Fruit fly (Drosophila melanogaster) whole organism, embryonic: ENCODE data around the gene CG3032.

Source experiments
- Asciz ChIP-seq: fragments of 200-800 bp; sonication (Bioruptor generic); optimal IDR thresholded peaks from 2 replicates; lab custom pipeline; 2017; ENCODE audit warnings: missing biosample characterization, mild to moderate bottlenecking, missing genetic modification characterization, missing genetic modification reagents
- CG11695 ChIP-seq: fragments of 200-800 bp; sonication (Bioruptor generic); IDR thresholded peaks from 3 replicates; pipeline ENCODE4 v1.3.6; 2022; ENCODE audit warnings: missing biosample characterization, missing genetic modification characterization
- CG12155 ChIP-seq: fragments of 200-800 bp; sonication (Bioruptor generic); optimal IDR thresholded peaks from 3 replicates; lab custom pipeline; 2016; ENCODE audit warnings: missing biosample characterization, missing genetic modification characterization
- CG14965 ChIP-seq: fragments of 200-800 bp; sonication (Bioruptor generic); optimal IDR thresholded peaks from 2 replicates; lab custom pipeline; 2016; ENCODE audit warnings: missing biosample characterization, missing genetic modification characterization, borderline replicate concordance
- CG17568 ChIP-seq: fragments of 200-800 bp; sonication (Bioruptor generic); optimal IDR thresholded peaks from 2 replicates; lab custom pipeline; 2018; ENCODE audit warnings: missing biosample characterization, mild to moderate bottlenecking, missing genetic modification characterization, moderate library complexity
- CG31224 ChIP-seq: fragments of 200-800 bp; sonication (Bioruptor generic); IDR thresholded peaks from 2 replicates; pipeline ENCODE4 v1.3.6; 2022; ENCODE audit warnings: missing biosample characterization, missing genetic modification characterization
- CG31388 ChIP-seq: fragments of 200-800 bp; sonication (Bioruptor generic); optimal IDR thresholded peaks from 2 replicates; lab custom pipeline; 2016; ENCODE audit warnings: missing biosample characterization, missing genetic modification characterization
- CG3163 ChIP-seq: fragments of 200-800 bp; sonication (Bioruptor generic); optimal IDR thresholded peaks from 3 replicates; lab custom pipeline; 2016; ENCODE audit warnings: missing biosample characterization, missing genetic modification characterization
- CG42726 ChIP-seq: fragments of 200-800 bp; sonication (Bioruptor generic); IDR thresholded peaks from 2 replicates; pipeline ENCODE4 v1.3.6; 2022; ENCODE audit warnings: missing biosample characterization, missing genetic modification characterization; ENCODE audit not compliant: partially characterized antibody
- CG4707 ChIP-seq: fragments of 200-800 bp; sonication (Bioruptor generic); optimal IDR thresholded peaks from 2 replicates; lab custom pipeline; 2018; ENCODE audit warnings: missing biosample characterization, mild to moderate bottlenecking, missing genetic modification characterization, moderate library complexity
- CG4730 ChIP-seq: fragments of 200-800 bp; sonication (Bioruptor generic); IDR thresholded peaks from 2 replicates; pipeline ENCODE4 v1.3.6; 2022; ENCODE audit warnings: missing biosample characterization, missing genetic modification characterization
- CG4854 ChIP-seq: fragments of 200-800 bp; sonication (Bioruptor generic); optimal IDR thresholded peaks from 2 replicates; lab custom pipeline; 2016; ENCODE audit warnings: missing biosample characterization, missing genetic modification characterization, inconsistent platforms
- CG7372 ChIP-seq: fragments of 200-800 bp; sonication (Bioruptor generic); IDR thresholded peaks from 2 replicates; pipeline ENCODE4 v1.3.6; 2022; ENCODE audit warnings: missing biosample characterization, missing genetic modification characterization
- CG8281 ChIP-seq: fragments of 200-800 bp; sonication (Bioruptor generic); optimal IDR thresholded peaks from 2 replicates; lab custom pipeline; 2018; ENCODE audit warnings: missing biosample characterization, mild to moderate bottlenecking, missing genetic modification characterization, moderate library complexity
- Chrac-16 ChIP-seq: fragments of 200-800 bp; sonication (Bioruptor generic); optimal IDR thresholded peaks from 3 replicates; lab custom pipeline; 2016; ENCODE audit warnings: missing biosample characterization, missing genetic modification characterization
- Dad ChIP-seq: fragments of 200-800 bp; sonication (Bioruptor generic); optimal IDR thresholded peaks from 3 replicates; lab custom pipeline; 2016; ENCODE audit warnings: missing biosample characterization, missing genetic modification characterization
- Dll ChIP-seq: fragments of 200-800 bp; sonication (Bioruptor generic); IDR thresholded peaks from 4 replicates; pipeline ENCODE4 v1.3.6; 2022; ENCODE audit warnings: missing biosample characterization, missing genetic modification characterization; ENCODE audit not compliant: partially characterized antibody
- GATAe ChIP-seq: fragments of 200-800 bp; sonication (Bioruptor generic); conservative IDR thresholded peaks from 2 replicates; pipeline ENCODE4 v1.3.6; 2022; ENCODE audit warnings: missing biosample characterization, missing genetic modification characterization
- HLH3B ChIP-seq: fragments of 200-800 bp; sonication (Bioruptor generic); IDR thresholded peaks from 2 replicates; pipeline ENCODE4 v1.3.6; 2022; ENCODE audit warnings: missing biosample characterization, missing genetic modification characterization
- Hey ChIP-seq: fragments of 200-800 bp; sonication (Bioruptor generic); optimal IDR thresholded peaks from 3 replicates; lab custom pipeline; 2018; ENCODE audit warnings: missing biosample characterization, mild to moderate bottlenecking, missing genetic modification characterization
- Kr ChIP-seq: fragments of 200-800 bp; sonication (Bioruptor generic); optimal IDR thresholded peaks from 2 replicates; lab custom pipeline; 2017; ENCODE audit warnings: missing biosample characterization, mild to moderate bottlenecking, missing genetic modification characterization
- Lpt ChIP-seq: fragments of >200 bp; optimal IDR thresholded peaks from 2 replicates; lab custom pipeline; 2018; ENCODE audit warnings: missing biosample characterization, missing genetic modification characterization
- Mad ChIP-seq: fragments of 200-800 bp; sonication (Bioruptor generic); optimal IDR thresholded peaks from 2 replicates; lab custom pipeline; 2016; ENCODE audit warnings: missing biosample characterization, missing genetic modification characterization
- NFAT ChIP-seq: fragments of 200-800 bp; sonication (Bioruptor generic); IDR thresholded peaks from 2 replicates; pipeline ENCODE4 v1.3.6; 2022; ENCODE audit warnings: missing biosample characterization, missing genetic modification characterization
- Nf-YA ChIP-seq: fragments of 200-800 bp; sonication (Bioruptor generic); IDR thresholded peaks from 2 replicates; pipeline ENCODE4 v1.3.6; 2022; ENCODE audit warnings: missing biosample characterization, missing genetic modification characterization
- PHDP ChIP-seq: fragments of 200-800 bp; sonication (Bioruptor generic); optimal IDR thresholded peaks from 3 replicates; lab custom pipeline; 2018; ENCODE audit warnings: missing biosample characterization, mild to moderate bottlenecking, missing genetic modification characterization, moderate library complexity
- Scr ChIP-seq: fragments of 200-800 bp; sonication (Bioruptor generic); IDR thresholded peaks from 2 replicates; pipeline ENCODE4 v1.3.6; 2022; ENCODE audit warnings: missing biosample characterization, missing genetic modification characterization; ENCODE audit not compliant: partially characterized antibody
- abd-A ChIP-seq: fragments of 200-800 bp; sonication (Bioruptor generic); optimal IDR thresholded peaks from 3 replicates; lab custom pipeline; 2019; ENCODE audit warnings: missing biosample characterization, mild to moderate bottlenecking, missing genetic modification characterization, moderate library complexity
- ac ChIP-seq: fragments of 200-800 bp; sonication (Bioruptor generic); optimal IDR thresholded peaks from 3 replicates; lab custom pipeline; 2017; ENCODE audit warnings: missing biosample characterization, mild to moderate bottlenecking, missing genetic modification characterization
- bbx ChIP-seq: fragments of 200-800 bp; sonication (Bioruptor generic); IDR thresholded peaks from 2 replicates; pipeline ENCODE4 v1.3.6; 2022; ENCODE audit warnings: missing biosample characterization, missing genetic modification characterization; ENCODE audit not compliant: partially characterized antibody
- btn ChIP-seq: fragments of 200-800 bp; sonication (Bioruptor generic); optimal IDR thresholded peaks from 2 replicates; lab custom pipeline; 2016; ENCODE audit warnings: missing biosample characterization, missing genetic modification characterization
- croc ChIP-seq: fragments of 200-800 bp; sonication (Bioruptor generic); conservative IDR thresholded peaks from 3 replicates; pipeline ENCODE4 v1.3.6; 2022; ENCODE audit warnings: missing biosample characterization, missing genetic modification characterization
- dimm ChIP-seq: fragments of 200-800 bp; sonication (Bioruptor generic); IDR thresholded peaks from 2 replicates; pipeline ENCODE4 v1.3.6; 2022; ENCODE audit warnings: missing biosample characterization, missing genetic modification characterization
- en ChIP-seq: fragments of 200-800 bp; sonication (Bioruptor generic); optimal IDR thresholded peaks from 2 replicates; lab custom pipeline; 2016; ENCODE audit warnings: missing biosample characterization, missing genetic modification characterization
- gro ChIP-seq: fragments of 200-800 bp; sonication (Bioruptor generic); optimal IDR thresholded peaks from 2 replicates; lab custom pipeline; 2016; ENCODE audit warnings: missing biosample characterization, missing genetic modification characterization
- onecut ChIP-seq: fragments of 200-800 bp; sonication (Bioruptor generic); IDR thresholded peaks from 2 replicates; pipeline ENCODE4 v1.3.6; 2022; ENCODE audit warnings: missing biosample characterization, missing genetic modification characterization
- prd ChIP-seq, 3 experiments: fragments of >200 bp in 2 of 3; fragments of 200-800 bp in 1 of 3; sonication (Bioruptor generic) in 1 of 3; optimal IDR thresholded peaks in 2 of 3; IDR thresholded peaks in 1 of 3; 2 replicates in 2 of 3; 3 replicates in 1 of 3; pipeline versions ENCODE4 v1.3.6 to Lab custom; 2017 to 2022; ENCODE audit warnings: missing biosample characterization in 1 of 3, missing genetic modification characterization in 1 of 3
- pros ChIP-seq: fragments of 200-800 bp; sonication (Bioruptor generic); optimal IDR thresholded peaks from 3 replicates; lab custom pipeline; 2019; ENCODE audit warnings: missing biosample characterization, mild to moderate bottlenecking, missing genetic modification characterization, moderate library complexity
- pum ChIP-seq: fragments of 200-800 bp; sonication (Bioruptor generic); optimal IDR thresholded peaks from 2 replicates; lab custom pipeline; 2016; ENCODE audit warnings: missing biosample characterization, missing genetic modification characterization
- run ChIP-seq: fragments of 200-800 bp; sonication (Bioruptor generic); optimal IDR thresholded peaks from 3 replicates; lab custom pipeline; 2018; ENCODE audit warnings: missing biosample characterization, mild to moderate bottlenecking, missing genetic modification characterization
- sc ChIP-seq, 3 experiments: fragments of >200 bp in 2 of 3; fragments of 200-800 bp in 1 of 3; sonication (Bioruptor generic) in 1 of 3; optimal IDR thresholded peaks; 2 replicates in 2 of 3; 3 replicates in 1 of 3; lab custom pipeline; 2017; ENCODE audit warnings: mild to moderate bottlenecking in 1 of 3, missing biosample characterization in 1 of 3, missing genetic modification characterization in 1 of 3, missing genetic modification reagents in 1 of 3
- seq ChIP-seq: fragments of 200-800 bp; sonication (Bioruptor generic); IDR thresholded peaks from 2 replicates; pipeline ENCODE4 v1.3.6; 2022; ENCODE audit warnings: missing biosample characterization, missing genetic modification characterization
- slbo ChIP-seq: fragments of 200-800 bp; sonication (Bioruptor generic); IDR thresholded peaks from 2 replicates; pipeline ENCODE4 v1.3.6; 2022; ENCODE audit warnings: missing biosample characterization, missing genetic modification characterization
- slou ChIP-seq: fragments of 200-800 bp; sonication (Bioruptor generic); optimal IDR thresholded peaks from 3 replicates; lab custom pipeline; 2016; ENCODE audit warnings: missing biosample characterization, missing genetic modification characterization
- sqz ChIP-seq: fragments of 200-800 bp; sonication (Bioruptor generic); optimal IDR thresholded peaks from 3 replicates; lab custom pipeline; 2018; ENCODE audit warnings: missing biosample characterization, mild to moderate bottlenecking, missing genetic modification characterization
- tap ChIP-seq: fragments of 200-800 bp; optimal IDR thresholded peaks from 3 replicates; lab custom pipeline; 2019; ENCODE audit warnings: missing biosample characterization, mild to moderate bottlenecking, missing genetic modification characterization, moderate library complexity
- tio ChIP-seq: fragments of 200-800 bp; sonication (Bioruptor generic); optimal IDR thresholded peaks from 2 replicates; lab custom pipeline; 2017; ENCODE audit warnings: missing biosample characterization, missing genetic modification characterization, inconsistent platforms
- ttk ChIP-seq: fragments of 200-800 bp; sonication (Bioruptor generic); IDR thresholded peaks from 2 replicates; pipeline ENCODE4 v2.1.2; 2022; ENCODE audit warnings: missing biosample characterization, missing genetic modification characterization
- tup ChIP-seq: fragments of 200-800 bp; sonication (Bioruptor generic); optimal IDR thresholded peaks from 2 replicates; lab custom pipeline; 2016; ENCODE audit warnings: missing biosample characterization, mild to moderate bottlenecking, missing genetic modification characterization, moderate library complexity
- zfh1 ChIP-seq: fragments of 200-800 bp; sonication (Bioruptor generic); IDR thresholded peaks from 3 replicates; pipeline ENCODE4 v1.3.6; 2022; ENCODE audit warnings: missing biosample characterization, missing genetic modification characterization

Gene CG3032

dm6 chrX:6996965-6997652 is 16.6 kb downstream of the CG3032 start (continued):
- no peak for TF ChIP-seq CG17568
- TF ChIP-seq prd (optimal IDR thresholded peaks at IDR 0.05; lab: Kevin White, UChicago): no peak
- no peak for TF ChIP-seq prd (GFP tag; IDR thresholded peaks at IDR 0.05; lab: Robert Waterston, UW)
- TF ChIP-seq Mad (GFP tag; lab: Kevin White, UChicago): no peak
- no peak for TF ChIP-seq HLH3B (GFP tag; lab: Robert Waterston, UW)
- no peak for TF ChIP-seq Asciz
- peak; percentile 31 for TF ChIP-seq Lpt
- TF ChIP-seq seq (GFP tag; lab: Robert Waterston, UW): no peak
- no peak for TF ChIP-seq Scr (GFP tag; lab: Robert Waterston, UW)
- TF ChIP-seq sqz (GFP tag; lab: Kevin White, UChicago): peak; percentile 47
- no peak for TF ChIP-seq Kr (GFP tag; lab: Kevin White, UChicago)
- no peak for TF ChIP-seq croc (GFP tag; lab: Robert Waterston, UW)
- TF ChIP-seq gro (GFP tag; lab: Kevin White, UChicago): peak; percentile 0
- no peak for TF ChIP-seq slbo
- no peak for TF ChIP-seq en (GFP tag; lab: Kevin White, UChicago)
- TF ChIP-seq pros (GFP tag; lab: Kevin White, UChicago): no peak
- no peak for TF ChIP-seq onecut
- no peak for TF ChIP-seq GATAe (GFP tag; lab: Robert Waterston, UW)
- no peak for TF ChIP-seq dimm (GFP tag; lab: Robert Waterston, UW)
- TF ChIP-seq CG8281: peak; percentile 32
- TF ChIP-seq Hey: peak; percentile 37
- no peak for TF ChIP-seq bbx (GFP tag; lab: Robert Waterston, UW)
- TF ChIP-seq Dad: no peak
- no peak for TF ChIP-seq btn
- no peak for TF ChIP-seq PHDP (tag; lab: Kevin White, UChicago)
- no peak for TF ChIP-seq CG42726 (GFP tag; lab: Robert Waterston, UW)
- no peak for TF ChIP-seq run (tag; lab: Kevin White, UChicago)
- no peak for TF ChIP-seq sc (optimal IDR thresholded peaks at IDR 0.05; lab: Kevin White, UChicago)
- no peak for TF ChIP-seq sc (GFP tag; optimal IDR thresholded peaks at IDR 0.05; lab: Kevin White, UChicago)
- TF ChIP-seq Dll (GFP tag; lab: Robert Waterston, UW): no peak
- no peak for TF ChIP-seq pum (GFP tag; lab: Kevin White, UChicago)
- no peak for TF ChIP-seq Chrac-16 (GFP tag; lab: Kevin White, UChicago)
- no peak for TF ChIP-seq slou (GFP tag; lab: Kevin White, UChicago)
- no peak for TF ChIP-seq NFAT
- no peak for TF ChIP-seq CG14965 (GFP tag; lab: Kevin White, UChicago)
- TF ChIP-seq CG7372 (GFP tag; lab: Robert Waterston, UW): no peak
- TF ChIP-seq tap (tag; lab: Kevin White, UChicago): no peak
- TF ChIP-seq CG31224 (GFP tag; lab: Robert Waterston, UW): no peak
- no peak for TF ChIP-seq CG4730
- no peak for TF ChIP-seq tio
- no peak for TF ChIP-seq CG4707 (GFP tag; lab: Kevin White, UChicago)
- no peak for TF ChIP-seq tup (GFP tag; lab: Kevin White, UChicago)
- TF ChIP-seq CG3163 (GFP tag; lab: Kevin White, UChicago): no peak
- TF ChIP-seq zfh1: no peak
- no peak for TF ChIP-seq CG12155
- no peak for TF ChIP-seq CG31388 (GFP tag; lab: Kevin White, UChicago)
- TF ChIP-seq Nf-YA (GFP tag; lab: Robert Waterston, UW): no peak
- no peak for TF ChIP-seq CG4854 (GFP tag; lab: Kevin White, UChicago)
- no peak for TF ChIP-seq CG11695
- no peak for TF ChIP-seq ttk (GFP tag; lab: Robert Waterston, UW)
- TF ChIP-seq abd-A (tag; lab: Kevin White, UChicago): no peak
- no peak for TF ChIP-seq ac (GFP tag; lab: Kevin White, UChicago)
